Worm (Caenorhabditis elegans) whole organism, young adult: ENCODE results near the gene ama-1.

ENCODE experiments used
- ceh-58 ChIP-seq: fragments of 200-800 bp; sonication (Bioruptor generic); IDR thresholded peaks from 2 replicates; pipeline ENCODE4 v1.3.6; 2022; ENCODE audit warnings: missing genetic modification characterization, missing compliant biosample characterization
- hlh-26 ChIP-seq: fragments of 200-800 bp; sonication (Bioruptor generic); conservative IDR thresholded peaks from 2 replicates; pipeline ENCODE4 v1.3.6; 2022; ENCODE audit warnings: missing genetic modification reagents, missing genetic modification characterization, missing compliant biosample characterization
- nhr-80 ChIP-seq: sonication (generic microtip); optimal IDR thresholded peaks from 2 replicates; lab custom pipeline; 2016; ENCODE audit warnings: missing genetic modification characterization, missing compliant biosample characterization
- unc-62 ChIP-seq: fragments of 150-350 bp; optimal IDR thresholded peaks from 2 replicates; lab custom pipeline; 2014; ENCODE audit warnings: missing biosample characterization, missing genetic modification reagents, missing genetic modification characterization

DNA sequence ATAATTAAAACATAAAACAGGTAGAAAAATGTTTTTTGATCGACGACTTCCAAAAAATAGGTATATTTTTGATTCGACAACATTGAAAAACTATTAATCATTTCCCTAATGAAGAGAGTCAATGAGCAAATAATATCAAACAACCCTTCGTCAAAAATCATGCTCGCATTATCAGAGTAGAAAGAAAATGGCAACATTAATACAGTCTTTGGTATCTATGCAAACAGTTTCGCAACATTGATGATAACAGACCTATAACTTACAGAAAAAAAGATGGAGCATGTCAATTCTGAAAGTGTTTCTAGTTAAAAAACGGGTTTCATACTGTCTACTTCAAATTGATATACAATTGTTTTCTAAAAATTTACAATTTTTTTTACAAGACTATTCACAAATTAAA, 37.1 kb downstream of the ama-1 start:
- no peak for TF ChIP-seq ceh-58
- TF ChIP-seq hlh-26 (GFP tag; lab: Robert Waterston, UW): no peak
- no peak for TF ChIP-seq unc-62 (GFP tag; lab: Kevin White, UChicago)
- TF ChIP-seq nhr-80 (tag; lab: Kevin White, UChicago): peak; percentile 75
